Worm (Caenorhabditis elegans): ENCODE data around the gene ssp-34.
A peak's percentile ranks its signal among the peaks of the same experiment; 100 is the strongest.

The ssp-34 gene

DNA sequence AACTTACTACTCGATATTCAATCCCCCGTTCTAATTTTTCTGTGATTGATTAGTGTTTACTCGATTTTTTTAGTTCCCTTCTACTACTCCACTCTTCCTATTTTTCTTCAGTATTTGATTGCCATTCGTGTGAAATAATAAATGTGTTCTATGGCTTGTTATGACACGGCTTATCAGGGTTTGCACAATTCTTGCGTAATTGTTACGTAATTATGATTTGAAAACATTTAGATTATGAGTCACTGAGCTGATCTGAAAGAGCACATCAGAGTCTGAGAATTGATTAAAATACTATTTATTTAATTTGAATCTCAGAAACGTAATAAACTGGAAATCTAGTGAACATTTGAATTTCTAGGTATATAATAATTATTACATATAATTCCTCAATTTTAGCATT, 39.2 kb upstream of the ssp-34 start:
- TF ChIP-seq snpc-1.2 (GFP tag; IDR thresholded peaks at IDR 0.05) (0 out of 2 replicates have a peak, but pooled peaks have one; percentile 14), nhr-11 (tag; optimal IDR thresholded peaks at IDR 0.05) (no peak)

- peak; percentile 17 for TF ChIP-seq hlh-30 (tag; optimal IDR thresholded peaks at IDR 0.05; ENCODE audit: insufficient read depth)
- peak; percentile 7 for TF ChIP-seq nhr-28 (tag; optimal IDR thresholded peaks at IDR 0.05)
- TF ChIP-seq daf-12 (tag; optimal IDR thresholded peaks at IDR 0.05), result no peak
- TF ChIP-seq saeg-2 (GFP tag; IDR thresholded peaks at IDR 0.05), result no peak
- TF ChIP-seq gei-8 (GFP tag; optimal IDR thresholded peaks at IDR 0.05), result no peak
- TF ChIP-seq unc-62 (GFP tag; optimal IDR thresholded peaks at IDR 0.05 in 1 of 2), result peak in 1 of 2 experiments; percentile 66
- TF ChIP-seq unc-62 (tag; optimal IDR thresholded peaks at IDR 0.05), result no peak
- TF ChIP-seq mxl-2 (GFP tag; conservative IDR thresholded peaks at IDR 0.05), result 0 out of 2 replicates have a peak, but pooled peaks have one; percentile 49
- no peak for TF ChIP-seq hmg-1.1 (GFP tag; IDR thresholded peaks at IDR 0.05)
- no peak for TF ChIP-seq nhr-237 (tag; optimal IDR thresholded peaks at IDR 0.05)
- TF ChIP-seq nhr-77 (tag; optimal IDR thresholded peaks at IDR 0.05), result no peak
- TF ChIP-seq nhr-11 (tag; optimal IDR thresholded peaks at IDR 0.05), result no peak
- no peak for TF ChIP-seq mdt-29 (GFP tag; IDR thresholded peaks at IDR 0.05)
- TF ChIP-seq mxl-3 (GFP tag; optimal IDR thresholded peaks at IDR 0.05), result peak; percentile 1
These were observed 38.7 kb upstream of the ssp-34 start for ce11 chrIV:10777076-10777475.

ce11 chrIV:10773811-10774210, 35.4 kb upstream of the ssp-34 start, which contains the start of gene inpp-1:
Gene inpp-1, minus strand, starts transcription at chrIV:10773911.
- no peak for TF ChIP-seq nhr-237 (tag; optimal IDR thresholded peaks at IDR 0.05)
- no peak for TF ChIP-seq nhr-6 (tag; optimal IDR thresholded peaks at IDR 0.05)
- TF ChIP-seq ceh-20 (GFP tag; IDR thresholded peaks at IDR 0.05), result no peak
- no peak for TF ChIP-seq ctbp-1 (GFP tag; IDR thresholded peaks at IDR 0.05)

DNA sequence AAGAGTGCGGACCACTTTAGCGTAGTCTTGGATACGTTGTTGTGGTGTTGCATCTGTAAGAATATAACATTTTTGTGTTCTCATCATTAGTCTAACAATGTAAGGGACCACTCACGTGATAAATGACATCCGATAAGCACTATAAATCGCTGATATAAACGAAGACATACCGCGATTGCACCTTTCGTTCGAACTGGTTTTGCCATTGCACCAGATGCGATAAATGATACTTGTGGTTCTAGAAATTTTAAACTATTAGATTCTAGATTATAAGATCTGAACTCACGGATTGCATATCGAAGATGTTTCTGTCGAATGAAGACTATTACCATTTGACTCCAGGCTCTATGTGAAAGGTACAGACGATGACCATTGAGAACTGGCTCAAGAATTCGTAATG, 32.9 kb upstream of the ssp-34 start:
- TF ChIP-seq aha-1 (tag) (peak; percentile 94), dmd-6 (GFP tag; IDR thresholded peaks at IDR 0.05) (no peak), attf-4 (tag; optimal IDR thresholded peaks at IDR 0.05) (no peak), nhr-10 (tag; optimal IDR thresholded peaks at IDR 0.05) (no peak), unc-130 (GFP tag; optimal IDR thresholded peaks at IDR 0.05) (no peak), F49E8.2 (tag; optimal IDR thresholded peaks at IDR 0.05; ENCODE audit: borderline replicate concordance) (no peak)

ce11 chrIV:10769353-10769752, 31.0 kb upstream of the ssp-34 start, which contains the start of gene T25B9.9:
Gene T25B9.9, plus strand, starts transcription at chrIV:10769653.
- TF ChIP-seq F37D6.2 (tag; optimal IDR thresholded peaks at IDR 0.05) (no peak), lim-7 (GFP tag; IDR thresholded peaks at IDR 0.05) (no peak), dve-1 (tag; optimal IDR thresholded peaks at IDR 0.05; ENCODE audit: insufficient read depth) (no peak), nhr-48 (tag; optimal IDR thresholded peaks at IDR 0.05) (no peak), unc-62 (GFP tag; optimal IDR thresholded peaks at IDR 0.05 in 1 of 2) (peak in 1 of 2 experiments; percentile 35), unc-62 (tag; optimal IDR thresholded peaks at IDR 0.05) (no peak), spr-1 (tag; optimal IDR thresholded peaks at IDR 0.05) (no peak), ceh-44 (GFP tag; IDR thresholded peaks at IDR 0.05) (no peak), mes-2 (tag; optimal IDR thresholded peaks at IDR 0.05; ENCODE audit: poor library complexity, severe bottlenecking) (no peak)

- TF ChIP-seq lin-38 (GFP tag; IDR thresholded peaks at IDR 0.05) (peak; percentile 30), aly-2 (tag; optimal IDR thresholded peaks at IDR 0.05) (no peak), aha-1 (tag) (peak; percentile 69)
These were observed 29.8 kb upstream of the ssp-34 start, which contains the start of gene T25B9.8 for ce11 chrIV:10768146-10768636. Gene T25B9.8, minus strand, starts transcription at chrIV:10768196.

Measured in whole organism, L4 larva.